Fruit fly (Drosophila melanogaster) whole organism, embryonic: ENCODE results near the gene CG1542.

Source experiments
- Atf6 ChIP-seq: fragments of 200-800 bp; sonication (Bioruptor generic); IDR thresholded peaks from 2 replicates; pipeline ENCODE4 v1.3.6; 2022; ENCODE audit warnings: missing biosample characterization, missing genetic modification characterization
- Awh ChIP-seq: fragments of 200-800 bp; sonication (Bioruptor generic); IDR thresholded peaks from 2 replicates; pipeline ENCODE4, ENCODE4 v1.3.6; 2022; ENCODE audit warnings: missing biosample characterization, missing genetic modification characterization
- CG10147 ChIP-seq: fragments of 200-800 bp; sonication (Bioruptor generic); optimal IDR thresholded peaks from 2 replicates; lab custom pipeline; 2019; ENCODE audit warnings: missing biosample characterization, mild to moderate bottlenecking, missing genetic modification characterization, moderate library complexity
- CG10979 ChIP-seq: fragments of 200-800 bp; sonication (Bioruptor generic); optimal IDR thresholded peaks from 2 replicates; lab custom pipeline; 2018; ENCODE audit warnings: missing biosample characterization, mild to moderate bottlenecking, missing genetic modification characterization, moderate library complexity
- CG12219 ChIP-seq: fragments of 200-800 bp; sonication (Bioruptor generic); optimal IDR thresholded peaks from 3 replicates; lab custom pipeline; 2018; ENCODE audit warnings: missing biosample characterization, mild to moderate bottlenecking, missing genetic modification characterization
- CG12236 ChIP-seq: fragments of 200-800 bp; sonication (Bioruptor generic); optimal IDR thresholded peaks from 2 replicates; lab custom pipeline; 2016; ENCODE audit warnings: missing biosample characterization, missing genetic modification characterization
- CG13624 ChIP-seq: fragments of 200-800 bp; sonication (Bioruptor generic); optimal IDR thresholded peaks from 2 replicates; lab custom pipeline; 2016; ENCODE audit warnings: missing biosample characterization, missing genetic modification characterization
- CG14050 ChIP-seq: fragments of 200-800 bp; sonication (Bioruptor generic); IDR thresholded peaks from 3 replicates; pipeline ENCODE4 v1.3.6; 2022; ENCODE audit warnings: missing biosample characterization, missing genetic modification characterization
- CG14965 ChIP-seq: fragments of 200-800 bp; sonication (Bioruptor generic); optimal IDR thresholded peaks from 2 replicates; lab custom pipeline; 2016; ENCODE audit warnings: missing biosample characterization, missing genetic modification characterization, borderline replicate concordance
- CG16815 ChIP-seq: fragments of 200-800 bp; sonication (Bioruptor generic); optimal IDR thresholded peaks from 3 replicates; lab custom pipeline; 2017; ENCODE audit warnings: missing biosample characterization, mild to moderate bottlenecking, missing genetic modification characterization
- CG17186 ChIP-seq: fragments of 200-800 bp; sonication (Bioruptor generic); optimal IDR thresholded peaks from 3 replicates; lab custom pipeline; 2017; ENCODE audit warnings: missing biosample characterization, missing genetic modification reagents, missing genetic modification characterization
- CG17912 ChIP-seq: fragments of 200-800 bp; sonication (Bioruptor generic); optimal IDR thresholded peaks from 2 replicates; lab custom pipeline; 2018; ENCODE audit warnings: missing biosample characterization, mild to moderate bottlenecking, missing genetic modification characterization
- CG1792 ChIP-seq: fragments of 200-800 bp; sonication (Bioruptor generic); optimal IDR thresholded peaks from 2 replicates; lab custom pipeline; 2016; ENCODE audit warnings: missing biosample characterization, missing genetic modification characterization
- CG30020 ChIP-seq: fragments of 200-800 bp; optimal IDR thresholded peaks from 2 replicates; lab custom pipeline; 2019; ENCODE audit warnings: missing biosample characterization, mild to moderate bottlenecking, missing genetic modification characterization, moderate library complexity
- CG32767 ChIP-seq: fragments of 200-800 bp; sonication (Bioruptor generic); IDR thresholded peaks from 2 replicates; pipeline ENCODE4 v1.3.6; 2022; ENCODE audit warnings: missing biosample characterization, missing genetic modification characterization
- CG33213 ChIP-seq: fragments of 200-800 bp; sonication (Bioruptor generic); optimal IDR thresholded peaks from 3 replicates; lab custom pipeline; 2016; ENCODE audit warnings: missing biosample characterization, missing genetic modification characterization
- CG3847 ChIP-seq: fragments of 200-800 bp; sonication (Bioruptor generic); IDR thresholded peaks from 2 replicates; pipeline ENCODE4 v1.3.6; 2022; ENCODE audit warnings: missing biosample characterization, missing genetic modification characterization
- CG42726 ChIP-seq: fragments of 200-800 bp; sonication (Bioruptor generic); IDR thresholded peaks from 2 replicates; pipeline ENCODE4 v1.3.6; 2022; ENCODE audit warnings: missing biosample characterization, missing genetic modification characterization; ENCODE audit not compliant: partially characterized antibody
- CG4404 ChIP-seq: fragments of 200-800 bp; sonication (Bioruptor generic); IDR thresholded peaks from 2 replicates; pipeline ENCODE4 v1.3.6; 2022; ENCODE audit warnings: missing biosample characterization, missing genetic modification characterization
- CG5953 ChIP-seq: fragments of 200-800 bp; sonication (Bioruptor generic); IDR thresholded peaks from 2 replicates; pipeline ENCODE4 v1.3.6; 2022; ENCODE audit warnings: missing biosample characterization, missing genetic modification characterization
- CG7928 ChIP-seq: fragments of 200-800 bp; sonication (Bioruptor generic); optimal IDR thresholded peaks from 2 replicates; lab custom pipeline; 2017; ENCODE audit warnings: missing biosample characterization, mild to moderate bottlenecking, missing genetic modification characterization
- CG9932 ChIP-seq: fragments of 200-800 bp; sonication (Bioruptor generic); IDR thresholded peaks from 2 replicates; pipeline ENCODE4 v1.3.6; 2022; ENCODE audit warnings: missing biosample characterization, missing genetic modification characterization
- CoRest ChIP-seq: fragments of 200-800 bp; sonication (Bioruptor generic); optimal IDR thresholded peaks from 3 replicates; lab custom pipeline; 2018; ENCODE audit warnings: missing biosample characterization, mild to moderate bottlenecking, missing genetic modification characterization, moderate library complexity
- Dip2 ChIP-seq: fragments of 200-800 bp; sonication (Bioruptor generic); IDR thresholded peaks from 2 replicates; pipeline ENCODE4 v1.3.6; 2022; ENCODE audit warnings: missing biosample characterization, missing genetic modification characterization
- Fer1 ChIP-seq: fragments of 200-800 bp; sonication (Bioruptor generic); optimal IDR thresholded peaks from 2 replicates; lab custom pipeline; 2017; ENCODE audit warnings: missing biosample characterization, mild to moderate bottlenecking, missing genetic modification characterization
- Fer2 ChIP-seq: fragments of 200-800 bp; sonication (Bioruptor generic); optimal IDR thresholded peaks from 2 replicates; lab custom pipeline; 2018; ENCODE audit warnings: missing biosample characterization, mild to moderate bottlenecking, missing genetic modification characterization, moderate library complexity
- HmgZ ChIP-seq: fragments of 200-800 bp; sonication (Bioruptor generic); optimal IDR thresholded peaks from 2 replicates; lab custom pipeline; 2018; ENCODE audit warnings: missing biosample characterization, mild to moderate bottlenecking, missing genetic modification characterization
- MESR4 ChIP-seq: fragments of 200-800 bp; sonication (Bioruptor generic); optimal IDR thresholded peaks from 2 replicates; lab custom pipeline; 2018; ENCODE audit warnings: missing biosample characterization, mild to moderate bottlenecking, missing genetic modification characterization, moderate library complexity
- Med ChIP-seq: fragments of 200-800 bp; sonication (Bioruptor generic); peaks from one replicate; lab custom pipeline; 2016; ENCODE audit warnings: missing biosample characterization, missing genetic modification characterization, mild to moderate bottlenecking, inconsistent platforms, moderate library complexity
- Oli ChIP-seq: fragments of 200-800 bp; sonication (Bioruptor generic); optimal IDR thresholded peaks from 2 replicates; lab custom pipeline; 2018; ENCODE audit warnings: missing biosample characterization, mild to moderate bottlenecking, missing genetic modification characterization, moderate library complexity
- Optix ChIP-seq: fragments of 200-800 bp; sonication (Bioruptor generic); IDR thresholded peaks from 3 replicates; pipeline ENCODE4 v1.3.6; 2022; ENCODE audit warnings: missing biosample characterization, missing genetic modification characterization
- Rx ChIP-seq: fragments of 200-800 bp; sonication (Bioruptor generic); IDR thresholded peaks from 2 replicates; pipeline ENCODE4 v1.3.6; 2022; ENCODE audit warnings: missing biosample characterization, missing genetic modification characterization
- aop ChIP-seq: fragments of 200-800 bp; sonication (Bioruptor generic); IDR thresholded peaks from 2 replicates; pipeline ENCODE4 v1.3.6; 2022; ENCODE audit warnings: missing biosample characterization, missing genetic modification characterization
- bigmax ChIP-seq: fragments of 200-800 bp; sonication (Bioruptor generic); optimal IDR thresholded peaks from 2 replicates; lab custom pipeline; 2018; ENCODE audit warnings: missing biosample characterization, mild to moderate bottlenecking, missing genetic modification characterization
- bowl ChIP-seq: fragments of 200-800 bp; sonication (Bioruptor generic); IDR thresholded peaks from 2 replicates; pipeline ENCODE4 v1.3.6; 2022; ENCODE audit warnings: missing biosample characterization, missing genetic modification characterization
- btn ChIP-seq: fragments of 200-800 bp; sonication (Bioruptor generic); optimal IDR thresholded peaks from 2 replicates; lab custom pipeline; 2016; ENCODE audit warnings: missing biosample characterization, missing genetic modification characterization
- caup ChIP-seq: fragments of 200-800 bp; sonication (Bioruptor generic); optimal IDR thresholded peaks from 3 replicates; lab custom pipeline; 2017; ENCODE audit warnings: missing biosample characterization, mild to moderate bottlenecking, missing genetic modification characterization, moderate library complexity; ENCODE audit not compliant: severe bottlenecking
- cg ChIP-seq: fragments of 200-800 bp; sonication (Bioruptor generic); optimal IDR thresholded peaks from 3 replicates; lab custom pipeline; 2019; ENCODE audit warnings: missing biosample characterization, mild to moderate bottlenecking, missing genetic modification characterization, moderate library complexity
- chn ChIP-seq: fragments of 200-800 bp; sonication (Bioruptor generic); optimal IDR thresholded peaks from 2 replicates; lab custom pipeline; 2016; ENCODE audit warnings: missing biosample characterization, missing genetic modification characterization
- dimm ChIP-seq: fragments of 200-800 bp; sonication (Bioruptor generic); IDR thresholded peaks from 2 replicates; pipeline ENCODE4 v1.3.6; 2022; ENCODE audit warnings: missing biosample characterization, missing genetic modification characterization
- dm ChIP-seq: fragments of 200-800 bp; sonication (Bioruptor generic); optimal IDR thresholded peaks from 3 replicates; lab custom pipeline; 2016; ENCODE audit warnings: missing biosample characterization, missing genetic modification characterization
- dmrt11E ChIP-seq: fragments of 200-800 bp; sonication (Bioruptor generic); optimal IDR thresholded peaks from 3 replicates; lab custom pipeline; 2018; ENCODE audit warnings: missing biosample characterization, mild to moderate bottlenecking, missing genetic modification characterization, moderate library complexity
- ewg ChIP-seq: fragments of 200-800 bp; sonication (Bioruptor generic); optimal IDR thresholded peaks from 3 replicates; lab custom pipeline; 2017; ENCODE audit warnings: mild to moderate bottlenecking, missing biosample characterization, missing genetic modification reagents, missing genetic modification characterization
- fd3F ChIP-seq: fragments of 200-800 bp; sonication (Bioruptor generic); optimal IDR thresholded peaks from 2 replicates; lab custom pipeline; 2018; ENCODE audit warnings: missing biosample characterization, mild to moderate bottlenecking, missing genetic modification characterization, moderate library complexity
- gcm ChIP-seq: fragments of 200-800 bp; sonication (Bioruptor generic); optimal IDR thresholded peaks from 2 replicates; lab custom pipeline; 2019; ENCODE audit warnings: missing biosample characterization, mild to moderate bottlenecking, missing genetic modification characterization, moderate library complexity
- hb ChIP-seq: fragments of 200-800 bp; sonication (Bioruptor generic); IDR thresholded peaks from 3 replicates; pipeline ENCODE4 v1.3.6; 2022; ENCODE audit warnings: missing biosample characterization, missing genetic modification characterization; ENCODE audit not compliant: partially characterized antibody
- jing ChIP-seq: fragments of 200-800 bp; sonication (Bioruptor generic); optimal IDR thresholded peaks from 2 replicates; lab custom pipeline; 2018; ENCODE audit warnings: missing biosample characterization, mild to moderate bottlenecking, missing genetic modification characterization
- pfk ChIP-seq: fragments of 200-800 bp; sonication (Bioruptor generic); optimal IDR thresholded peaks from 2 replicates; lab custom pipeline; 2018; ENCODE audit warnings: missing biosample characterization, mild to moderate bottlenecking, missing genetic modification characterization, moderate library complexity
- rib ChIP-seq: fragments of 200-800 bp; sonication (Bioruptor generic); IDR thresholded peaks from 2 replicates; pipeline ENCODE4 v1.3.6; 2022; ENCODE audit warnings: missing biosample characterization, missing genetic modification characterization
- sna ChIP-seq: fragments of 200-800 bp; sonication (Bioruptor generic); IDR thresholded peaks from 2 replicates; pipeline ENCODE4 v1.3.6; 2022; ENCODE audit warnings: missing biosample characterization, missing genetic modification characterization; ENCODE audit not compliant: partially characterized antibody
- sob ChIP-seq: fragments of 200-800 bp; sonication (Bioruptor generic); IDR thresholded peaks from 2 replicates; pipeline ENCODE4 v1.3.6; 2022; ENCODE audit warnings: missing biosample characterization, missing genetic modification characterization
- z ChIP-seq: fragments of 200-800 bp; sonication (Bioruptor generic); IDR thresholded peaks from 3 replicates; pipeline ENCODE4 v1.3.6; 2022; ENCODE audit warnings: missing biosample characterization, missing genetic modification characterization

The CG1542 gene

dm6 chr3R:31195695-31196113 lies 17.6 kb upstream of the CG1542 start, which contains the start of gene mesh (continued):
- TF ChIP-seq aop (no peak), CG33213 (GFP tag; lab: Kevin White, UChicago) (no peak), fd3F (no peak), btn (GFP tag; lab: Kevin White, UChicago) (no peak), CG42726 (no peak), Fer2 (tag; lab: Kevin White, UChicago) (no peak), dimm (GFP tag; lab: Robert Waterston, UW) (no peak), dm (GFP tag; lab: Kevin White, UChicago) (no peak), chn (no peak), sob (GFP tag; lab: Robert Waterston, UW) (no peak), Med (peak; percentile 80), Dip2 (GFP tag; lab: Robert Waterston, UW) (no peak), dmrt11E (tag; lab: Kevin White, UChicago) (no peak), CG12219 (GFP tag; lab: Kevin White, UChicago) (no peak), ewg (GFP tag; lab: Kevin White, UChicago) (no peak), CG10147 (no peak), Oli (tag; lab: Kevin White, UChicago) (no peak), CG9932 (GFP tag; lab: Robert Waterston, UW) (no peak), Fer1 (peak; percentile 29), MESR4 (GFP tag; lab: Kevin White, UChicago) (no peak), CG14050 (GFP tag; lab: Robert Waterston, UW) (no peak), CG14965 (GFP tag; lab: Kevin White, UChicago) (no peak), cg (no peak), CG32767 (GFP tag; lab: Robert Waterston, UW) (no peak), Rx (GFP tag; lab: Robert Waterston, UW) (no peak), bigmax (GFP tag; lab: Kevin White, UChicago) (no peak), CG3847 (no peak), CG7928 (GFP tag; lab: Kevin White, UChicago) (no peak), HmgZ (tag; lab: Kevin White, UChicago) (peak; percentile 39), CG30020 (no peak), jing (GFP tag; lab: Kevin White, UChicago) (no peak), CG12236 (GFP tag; lab: Kevin White, UChicago) (no peak), z (no peak), CG4404 (GFP tag; lab: Robert Waterston, UW) (no peak), bowl (GFP tag; lab: Robert Waterston, UW) (no peak), CG1792 (no peak), rib (no peak), CoRest (tag; lab: Kevin White, UChicago) (no peak), gcm (GFP tag; lab: Kevin White, UChicago) (no peak), caup (peak; percentile 26), sna (GFP tag; lab: Robert Waterston, UW) (no peak), Awh (GFP tag; lab: Robert Waterston, UW) (0 out of 2 replicates have a peak, but pooled peaks have one; percentile 14), Atf6 (GFP tag; lab: Robert Waterston, UW) (no peak), Optix (no peak), CG17912 (GFP tag; lab: Kevin White, UChicago) (no peak), CG5953 (GFP tag; lab: Robert Waterston, UW) (0 out of 2 replicates have a peak, but pooled peaks have one; percentile 26), CG13624 (no peak), hb (GFP tag; lab: Robert Waterston, UW) (no peak), CG10979 (tag; lab: Kevin White, UChicago) (no peak), pfk (GFP tag; lab: Kevin White, UChicago) (no peak), CG16815 (GFP tag; lab: Kevin White, UChicago) (no peak), CG17186 (GFP tag; lab: Kevin White, UChicago) (no peak)
